Fruit fly (Drosophila melanogaster) whole organism, adult: ENCODE measurements around the gene Osi14.

Source experiments
- CG11617 ChIP-seq: fragments of 200-800 bp; sonication (Bioruptor generic); optimal IDR thresholded peaks from 2 replicates; lab custom pipeline; 2017; ENCODE audit warnings: mild to moderate bottlenecking, missing biosample characterization, missing genetic modification reagents, missing genetic modification characterization
- CG14711 ChIP-seq: fragments of 200-800 bp; sonication (Bioruptor generic); optimal IDR thresholded peaks from 2 replicates; lab custom pipeline; 2018; ENCODE audit warnings: missing biosample characterization, mild to moderate bottlenecking, missing genetic modification characterization, moderate library complexity
- CG5204 ChIP-seq: fragments of 200-800 bp; sonication (Bioruptor generic); optimal IDR thresholded peaks from 2 replicates; lab custom pipeline; 2016; ENCODE audit warnings: missing biosample characterization, missing genetic modification characterization
- CG7045 ChIP-seq: fragments of 200-800 bp; sonication (Bioruptor generic); optimal IDR thresholded peaks from 2 replicates; lab custom pipeline; 2017; ENCODE audit warnings: missing biosample characterization, mild to moderate bottlenecking, missing genetic modification characterization
- CG7101 ChIP-seq: fragments of 200-800 bp; sonication (Bioruptor generic); optimal IDR thresholded peaks from 2 replicates; lab custom pipeline; 2018; ENCODE audit warnings: missing biosample characterization, mild to moderate bottlenecking, missing genetic modification characterization, moderate library complexity
- Crg-1 ChIP-seq: fragments of 200-800 bp; sonication (Bioruptor generic); optimal IDR thresholded peaks from 2 replicates; lab custom pipeline; 2016; ENCODE audit warnings: missing biosample characterization, missing genetic modification characterization
- Hr96 ChIP-seq: fragments of 200-800 bp; sonication (Bioruptor generic); optimal IDR thresholded peaks from 2 replicates; lab custom pipeline; 2016; ENCODE audit warnings: missing biosample characterization, missing genetic modification characterization
- kay ChIP-seq: fragments of 200-800 bp; sonication (Bioruptor generic); peaks from one replicate; lab custom pipeline; 2016; ENCODE audit warnings: missing biosample characterization, missing genetic modification characterization, borderline replicate concordance
- tj ChIP-seq: fragments of 200-800 bp; sonication (Bioruptor generic); optimal IDR thresholded peaks from 3 replicates; lab custom pipeline; 2017; ENCODE audit warnings: missing biosample characterization, mild to moderate bottlenecking, missing genetic modification characterization, moderate library complexity

Osi14 gene

dm6 chr3R:6348943-6349342 lies 50.0 kb downstream of the Osi14 start, which contains the start of gene Hr83:
Gene Hr83, plus strand, starts transcription at chr3R:6349243.
- TF ChIP-seq CG11617 (GFP tag; lab: Kevin White, UChicago) (no peak), Hr96 (GFP tag; lab: Kevin White, UChicago) (no peak), tj (GFP tag; lab: Kevin White, UChicago) (no peak), CG14711 (tag; lab: Kevin White, UChicago) (no peak), CG7045 (GFP tag; lab: Kevin White, UChicago) (no peak), CG5204 (GFP tag; lab: Kevin White, UChicago) (no peak), Crg-1 (no peak), CG7101 (no peak), kay (GFP tag; lab: Kevin White, UChicago) (no peak)
